Fruit fly (Drosophila melanogaster) whole organism, embryonic: ENCODE results near the gene PH4alphaEFB.
A peak's percentile ranks its signal among the peaks of the same experiment; 100 is the strongest.

Source experiments
- Ada2b ChIP-seq: fragments of 200-800 bp; sonication (Bioruptor generic); IDR thresholded peaks from 2 replicates; pipeline ENCODE4 v1.3.6; 2022; ENCODE audit warnings: missing biosample characterization, missing genetic modification characterization
- Awh ChIP-seq: fragments of 200-800 bp; sonication (Bioruptor generic); IDR thresholded peaks from 2 replicates; pipeline ENCODE4, ENCODE4 v1.3.6; 2022; ENCODE audit warnings: missing biosample characterization, missing genetic modification characterization
- Blimp-1 ChIP-seq: fragments of 200-800 bp; sonication (Bioruptor generic); optimal IDR thresholded peaks from 3 replicates; lab custom pipeline; 2018; ENCODE audit warnings: missing biosample characterization, missing genetic modification characterization, mild to moderate bottlenecking, moderate library complexity, missing genetic modification reagents
- CG1024 ChIP-seq: fragments of 200-800 bp; sonication (Bioruptor generic); IDR thresholded peaks from 2 replicates; pipeline ENCODE4 v1.3.6; 2022; ENCODE audit warnings: missing biosample characterization, missing genetic modification characterization
- CG11247 ChIP-seq: fragments of 200-800 bp; sonication (Bioruptor generic); IDR thresholded peaks from 2 replicates; pipeline ENCODE4 v1.3.6; 2022; ENCODE audit warnings: missing biosample characterization, missing genetic modification characterization
- CG12219 ChIP-seq: fragments of 200-800 bp; sonication (Bioruptor generic); optimal IDR thresholded peaks from 3 replicates; lab custom pipeline; 2018; ENCODE audit warnings: missing biosample characterization, mild to moderate bottlenecking, missing genetic modification characterization
- CG15269 ChIP-seq: fragments of 200-800 bp; sonication (Bioruptor generic); optimal IDR thresholded peaks from 2 replicates; lab custom pipeline; 2018; ENCODE audit warnings: missing biosample characterization, mild to moderate bottlenecking, missing genetic modification characterization, moderate library complexity
- CG16815 ChIP-seq: fragments of 200-800 bp; sonication (Bioruptor generic); optimal IDR thresholded peaks from 3 replicates; lab custom pipeline; 2017; ENCODE audit warnings: missing biosample characterization, mild to moderate bottlenecking, missing genetic modification characterization
- CG16863 ChIP-seq: fragments of 200-800 bp; sonication (Bioruptor generic); optimal IDR thresholded peaks from 3 replicates; lab custom pipeline; 2016; ENCODE audit warnings: missing biosample characterization, missing genetic modification characterization
- CG31441 ChIP-seq: fragments of 200-800 bp; sonication (Bioruptor generic); IDR thresholded peaks from 2 replicates; pipeline ENCODE4 v1.3.6; 2022; ENCODE audit warnings: missing biosample characterization, missing genetic modification characterization
- CG32532 ChIP-seq: fragments of 200-800 bp; sonication (Bioruptor generic); IDR thresholded peaks from 2 replicates; pipeline ENCODE4 v1.3.6; 2022; ENCODE audit warnings: missing biosample characterization, missing genetic modification characterization
- CG3407 ChIP-seq: fragments of 200-800 bp; sonication (Bioruptor generic); optimal IDR thresholded peaks from 2 replicates; lab custom pipeline; 2018; ENCODE audit warnings: missing biosample characterization, mild to moderate bottlenecking, missing genetic modification characterization
- CG4282 ChIP-seq: fragments of 200-800 bp; sonication (Bioruptor generic); optimal IDR thresholded peaks from 2 replicates; lab custom pipeline; 2016; ENCODE audit warnings: missing biosample characterization, missing genetic modification characterization
- CG6175 ChIP-seq: fragments of 200-800 bp; sonication (Bioruptor generic); IDR thresholded peaks from 3 replicates; pipeline ENCODE4 v1.3.6; 2022; ENCODE audit warnings: missing biosample characterization, missing genetic modification characterization
- CG6854 ChIP-seq: fragments of 200-800 bp; sonication (Bioruptor generic); optimal IDR thresholded peaks from 3 replicates; lab custom pipeline; 2017; ENCODE audit warnings: missing biosample characterization, mild to moderate bottlenecking, missing genetic modification characterization
- CG7839 ChIP-seq: fragments of 200-800 bp; sonication (Bioruptor generic); optimal IDR thresholded peaks from 3 replicates; lab custom pipeline; 2018; ENCODE audit warnings: missing biosample characterization, mild to moderate bottlenecking, missing genetic modification characterization, moderate library complexity
- CG7987 ChIP-seq: fragments of 200-800 bp; sonication (Bioruptor generic); optimal IDR thresholded peaks from 2 replicates; lab custom pipeline; 2018; ENCODE audit warnings: missing biosample characterization, mild to moderate bottlenecking, missing genetic modification characterization, moderate library complexity
- CG8281 ChIP-seq: fragments of 200-800 bp; sonication (Bioruptor generic); optimal IDR thresholded peaks from 2 replicates; lab custom pipeline; 2018; ENCODE audit warnings: missing biosample characterization, mild to moderate bottlenecking, missing genetic modification characterization, moderate library complexity
- D ChIP-seq, 2 experiments: fragments of 200-800 bp in 1 of 2; fragments of >200 bp in 1 of 2; sonication (Bioruptor generic) in 1 of 2; optimal IDR thresholded peaks; 2 replicates in 1 of 2; 3 replicates in 1 of 2; lab custom pipeline; 2017; ENCODE audit warnings: mild to moderate bottlenecking in 1 of 2, missing biosample characterization in 1 of 2, missing genetic modification characterization in 1 of 2, missing genetic modification reagents in 1 of 2
- D19A ChIP-seq: fragments of 200-800 bp; optimal IDR thresholded peaks from 3 replicates; lab custom pipeline; 2019; ENCODE audit warnings: missing biosample characterization, mild to moderate bottlenecking, missing genetic modification characterization, moderate library complexity
- Dll ChIP-seq: fragments of 200-800 bp; sonication (Bioruptor generic); IDR thresholded peaks from 4 replicates; pipeline ENCODE4 v1.3.6; 2022; ENCODE audit warnings: missing biosample characterization, missing genetic modification characterization; ENCODE audit not compliant: partially characterized antibody
- ERR ChIP-seq: fragments of 200-800 bp; sonication (Bioruptor generic); optimal IDR thresholded peaks from 2 replicates; lab custom pipeline; 2016; ENCODE audit warnings: missing biosample characterization, missing genetic modification characterization
- GATAe ChIP-seq: fragments of 200-800 bp; sonication (Bioruptor generic); conservative IDR thresholded peaks from 2 replicates; pipeline ENCODE4 v1.3.6; 2022; ENCODE audit warnings: missing biosample characterization, missing genetic modification characterization
- Jarid2 ChIP-seq: fragments of 200-800 bp; sonication (Bioruptor generic); optimal IDR thresholded peaks from 3 replicates; lab custom pipeline; 2017; ENCODE audit warnings: mild to moderate bottlenecking, missing biosample characterization, missing genetic modification reagents, missing genetic modification characterization
- Lpt ChIP-seq: fragments of >200 bp; optimal IDR thresholded peaks from 2 replicates; lab custom pipeline; 2018; ENCODE audit warnings: missing biosample characterization, missing genetic modification characterization
- Mrtf ChIP-seq: fragments of 200-800 bp; sonication (Bioruptor generic); IDR thresholded peaks from 3 replicates; pipeline ENCODE4 v1.3.6; 2022; ENCODE audit warnings: missing biosample characterization, missing genetic modification characterization
- Myb ChIP-seq: fragments of 200-800 bp; sonication (Bioruptor generic); optimal IDR thresholded peaks from 2 replicates; lab custom pipeline; 2016; ENCODE audit warnings: missing biosample characterization, missing genetic modification characterization
- Nf-YA ChIP-seq: fragments of 200-800 bp; sonication (Bioruptor generic); IDR thresholded peaks from 2 replicates; pipeline ENCODE4 v1.3.6; 2022; ENCODE audit warnings: missing biosample characterization, missing genetic modification characterization
- Opbp ChIP-seq: fragments of 200-800 bp; sonication (Bioruptor generic); IDR thresholded peaks from 3 replicates; pipeline ENCODE4 v1.3.6; 2022; ENCODE audit warnings: missing biosample characterization, missing genetic modification characterization; ENCODE audit not compliant: partially characterized antibody
- Ravus ChIP-seq: fragments of 200-800 bp; sonication (Bioruptor generic); IDR thresholded peaks from 2 replicates; pipeline ENCODE4 v1.3.6; 2022; ENCODE audit warnings: missing biosample characterization, missing genetic modification characterization
- ara ChIP-seq: fragments of 200-800 bp; sonication (Bioruptor generic); IDR thresholded peaks from 2 replicates; pipeline ENCODE4 v1.3.6; 2022; ENCODE audit warnings: missing biosample characterization, missing genetic modification characterization
- chif ChIP-seq, 2 experiments: fragments of 200-800 bp; sonication (Bioruptor generic); optimal IDR thresholded peaks; 3 replicates each; lab custom pipeline; 2016; ENCODE audit warnings: missing biosample characterization in 2 of 2, missing genetic modification characterization in 2 of 2
- cwo ChIP-seq: fragments of 200-800 bp; sonication (Bioruptor generic); optimal IDR thresholded peaks from 3 replicates; lab custom pipeline; 2017; ENCODE audit warnings: missing biosample characterization, missing genetic modification characterization, mild to moderate bottlenecking, moderate library complexity, missing genetic modification reagents
- ewg ChIP-seq: fragments of 200-800 bp; sonication (Bioruptor generic); optimal IDR thresholded peaks from 3 replicates; lab custom pipeline; 2017; ENCODE audit warnings: mild to moderate bottlenecking, missing biosample characterization, missing genetic modification reagents, missing genetic modification characterization
- fu2 ChIP-seq: fragments of 200-800 bp; sonication (Bioruptor generic); optimal IDR thresholded peaks from 2 replicates; lab custom pipeline; 2016; ENCODE audit warnings: missing biosample characterization, missing genetic modification characterization
- gem ChIP-seq: fragments of 200-800 bp; sonication (Bioruptor generic); optimal IDR thresholded peaks from 2 replicates; lab custom pipeline; 2019; ENCODE audit warnings: missing biosample characterization, mild to moderate bottlenecking, missing genetic modification characterization, moderate library complexity
- h ChIP-seq: fragments of >200 bp; optimal IDR thresholded peaks from 2 replicates; lab custom pipeline; 2017
- hb ChIP-seq: fragments of 200-800 bp; sonication (Bioruptor generic); IDR thresholded peaks from 3 replicates; pipeline ENCODE4 v1.3.6; 2022; ENCODE audit warnings: missing biosample characterization, missing genetic modification characterization; ENCODE audit not compliant: partially characterized antibody
- inv ChIP-seq: fragments of 200-800 bp; sonication (Bioruptor generic); IDR thresholded peaks from 2 replicates; pipeline ENCODE4 v1.3.6; 2022; ENCODE audit warnings: missing biosample characterization, missing genetic modification characterization; ENCODE audit not compliant: partially characterized antibody
- jing ChIP-seq: fragments of 200-800 bp; sonication (Bioruptor generic); optimal IDR thresholded peaks from 2 replicates; lab custom pipeline; 2018; ENCODE audit warnings: missing biosample characterization, mild to moderate bottlenecking, missing genetic modification characterization
- lov ChIP-seq, 2 experiments: fragments of 200-800 bp in 1 of 2; fragments of >200 bp in 1 of 2; sonication (Bioruptor generic) in 1 of 2; IDR thresholded peaks in 1 of 2; optimal IDR thresholded peaks in 1 of 2; 2 replicates in 1 of 2; 3 replicates in 1 of 2; pipeline versions ENCODE4 v1.3.6 to Lab custom; 2017 to 2022; ENCODE audit warnings: missing biosample characterization in 1 of 2, missing genetic modification characterization in 1 of 2
- peb ChIP-seq: fragments of 200-800 bp; sonication (Bioruptor generic); IDR thresholded peaks from 2 replicates; pipeline ENCODE4 v1.3.6; 2022; ENCODE audit warnings: missing biosample characterization, missing genetic modification characterization
- scrt ChIP-seq: fragments of 200-800 bp; sonication (Bioruptor generic); optimal IDR thresholded peaks from 2 replicates; lab custom pipeline; 2018; ENCODE audit warnings: missing biosample characterization, mild to moderate bottlenecking, missing genetic modification characterization, moderate library complexity
- sim ChIP-seq: fragments of 200-800 bp; sonication (Bioruptor generic); IDR thresholded peaks from 2 replicates; pipeline ENCODE4 v1.3.6; 2022; ENCODE audit warnings: missing biosample characterization, missing genetic modification characterization
- sima ChIP-seq: fragments of 200-800 bp; sonication (Bioruptor generic); optimal IDR thresholded peaks from 2 replicates; lab custom pipeline; 2016; ENCODE audit warnings: missing biosample characterization, missing genetic modification characterization
- tin ChIP-seq: fragments of 200-800 bp; sonication (Bioruptor generic); optimal IDR thresholded peaks from 3 replicates; lab custom pipeline; 2016; ENCODE audit warnings: missing biosample characterization, missing genetic modification characterization
- tna ChIP-seq: fragments of 200-800 bp; sonication (Bioruptor generic); IDR thresholded peaks from 2 replicates; pipeline ENCODE4 v1.3.6; 2022; ENCODE audit warnings: missing biosample characterization, missing genetic modification characterization; ENCODE audit not compliant: partially characterized antibody
- twi ChIP-seq: fragments of 200-800 bp; optimal IDR thresholded peaks from 2 replicates; lab custom pipeline; 2019; ENCODE audit warnings: missing biosample characterization, mild to moderate bottlenecking, missing genetic modification characterization, moderate library complexity
- zf30C ChIP-seq: fragments of 200-800 bp; sonication (Bioruptor generic); optimal IDR thresholded peaks from 3 replicates; lab custom pipeline; 2018; ENCODE audit warnings: missing biosample characterization, mild to moderate bottlenecking, missing genetic modification characterization

Gene PH4alphaEFB

dm6 chr3R:30450224-30450623, 15.6 kb upstream of the PH4alphaEFB start (continued):
- TF ChIP-seq peb (GFP tag; lab: Robert Waterston, UW) (peak; percentile 62; the same call in 1 of the 2 replicates), Mrtf (GFP tag; lab: Robert Waterston, UW) (peak; percentile 62; the same call in 2 of the 3 replicates), CG1024 (GFP tag; lab: Robert Waterston, UW) (peak; percentile 90; the same call in 1 of the 2 replicates), D19A (tag; lab: Kevin White, UChicago) (no peak), Lpt (GFP tag; lab: Kevin White, UChicago) (no peak), twi (tag; lab: Kevin White, UChicago) (no peak), ERR (GFP tag; lab: Kevin White, UChicago) (peak; percentile 71), tin (GFP tag; lab: Kevin White, UChicago) (peak; percentile 55), CG16863 (GFP tag; lab: Kevin White, UChicago) (peak; percentile 72), CG15269 (peak; percentile 14), Ada2b (GFP tag; lab: Robert Waterston, UW) (peak; percentile 51; the same call in 1 of the 2 replicates), lov (optimal IDR thresholded peaks at IDR 0.05; lab: Kevin White, UChicago) (no peak), lov (GFP tag; IDR thresholded peaks at IDR 0.05; lab: Robert Waterston, UW) (peak; percentile 90), CG12219 (peak; percentile 50), CG32532 (GFP tag; lab: Robert Waterston, UW) (peak; percentile 86), zf30C (no peak), tna (GFP tag; lab: Robert Waterston, UW) (no peak), CG3407 (peak; percentile 86), Ravus (peak; percentile 26; the same call in 1 of the 2 replicates), Jarid2 (peak; percentile 79), inv (GFP tag; lab: Robert Waterston, UW) (no peak), sima (GFP tag; lab: Kevin White, UChicago) (no peak), fu2 (GFP tag; lab: Kevin White, UChicago) (peak; percentile 22), chif (GFP tag; optimal IDR thresholded peaks at IDR 0.05; lab: Kevin White, UChicago) (peak; percentile 54 to 74), jing (no peak), CG6175 (GFP tag; lab: Robert Waterston, UW) (peak; percentile 46; the same call in 1 of the 3 replicates), gem (tag; lab: Kevin White, UChicago) (peak; percentile 62), GATAe (GFP tag; lab: Robert Waterston, UW) (no peak), CG6854 (peak; percentile 83), D (optimal IDR thresholded peaks at IDR 0.05; lab: Kevin White, UChicago) (no peak), D (GFP tag; optimal IDR thresholded peaks at IDR 0.05; lab: Kevin White, UChicago) (peak; percentile 75), ewg (GFP tag; lab: Kevin White, UChicago) (peak; percentile 44), CG7839 (tag; lab: Kevin White, UChicago) (peak; percentile 29), Dll (GFP tag; lab: Robert Waterston, UW) (0 out of 4 replicates have a peak, but pooled peaks have one; percentile 31), Opbp (GFP tag; lab: Robert Waterston, UW) (no peak), Myb (peak; percentile 37), ara (GFP tag; lab: Robert Waterston, UW) (peak; percentile 74), CG31441 (GFP tag; lab: Robert Waterston, UW) (no peak; the same call in none of the 2 replicates), cwo (peak; percentile 74), scrt (GFP tag; lab: Kevin White, UChicago) (peak; percentile 62), CG8281 (tag; lab: Kevin White, UChicago) (peak; percentile 22), CG11247 (GFP tag; lab: Robert Waterston, UW) (peak; percentile 91), sim (GFP tag; lab: Robert Waterston, UW) (peak; percentile 88), Nf-YA (GFP tag; lab: Robert Waterston, UW) (peak; percentile 84), hb (GFP tag; lab: Robert Waterston, UW) (no peak), Awh (GFP tag; lab: Robert Waterston, UW) (peak; percentile 96), Blimp-1 (GFP tag; lab: Kevin White, UChicago) (peak; percentile 72), h (no peak), CG7987 (GFP tag; lab: Kevin White, UChicago) (peak; percentile 88), CG4282 (peak; percentile 5), CG16815 (GFP tag; lab: Kevin White, UChicago) (peak; percentile 20)
